Worm (Caenorhabditis elegans) whole organism, L4 larva: Measurements from ENCODE around the gene fbxb-57.

Source experiments
- ZK337.2 ChIP-seq: fragments of 200-800 bp; sonication (Bioruptor generic); IDR thresholded peaks from 2 replicates; pipeline ENCODE4 v1.3.6; 2022; ENCODE audit warnings: missing genetic modification reagents, missing genetic modification characterization, missing compliant biosample characterization
- ama-1 ChIP-seq: fragments of 150-350 bp; optimal IDR thresholded peaks from 2 replicates; lab custom pipeline; 2014; ENCODE audit warnings: inconsistent platforms, mixed read lengths
- attf-4 ChIP-seq: sonication (generic microtip); optimal IDR thresholded peaks from 3 replicates; lab custom pipeline; 2017; ENCODE audit warnings: missing biosample characterization, missing genetic modification characterization
- fos-1 ChIP-seq: fragments of 150-350 bp; optimal IDR thresholded peaks from 2 replicates; lab custom pipeline; 2014; ENCODE audit warnings: missing biosample characterization, missing genetic modification characterization
- lir-3 ChIP-seq: sonication (generic microtip); optimal IDR thresholded peaks from 2 replicates; lab custom pipeline; 2016; ENCODE audit warnings: mild to moderate bottlenecking, missing genetic modification characterization, missing compliant biosample characterization
- mxl-2 ChIP-seq: fragments of 200-800 bp; sonication (Bioruptor generic); conservative IDR thresholded peaks from 2 replicates; pipeline ENCODE4 v1.3.6; 2022; ENCODE audit warnings: missing genetic modification reagents, missing genetic modification characterization, missing compliant biosample characterization
- nhr-76 ChIP-seq: fragments of 150-350 bp; optimal IDR thresholded peaks from 2 replicates; lab custom pipeline; 2014; ENCODE audit warnings: missing biosample characterization, missing genetic modification characterization
- set-16 ChIP-seq: fragments of 200-800 bp; sonication (Bioruptor generic); IDR thresholded peaks from 2 replicates; pipeline ENCODE4 v1.3.6; 2022; ENCODE audit warnings: missing genetic modification reagents, missing genetic modification characterization, missing compliant biosample characterization
- snpc-4 ChIP-seq: fragments of 150-350 bp; optimal IDR thresholded peaks from 2 replicates; lab custom pipeline; 2014; ENCODE audit warnings: missing biosample characterization, missing genetic modification characterization
- zip-11 ChIP-seq: fragments of 200-800 bp; sonication (Bioruptor generic); IDR thresholded peaks from 2 replicates; pipeline ENCODE4 v1.3.6; 2022; ENCODE audit warnings: missing genetic modification characterization, missing compliant biosample characterization

ce11 chrV:19276354-19276753 lies 12.2 kb upstream of the fbxb-57 start:
- TF ChIP-seq set-16 (GFP tag; lab: Robert Waterston, UW) (no peak), fos-1 (tag; lab: Kevin White, UChicago) (no peak), ZK337.2 (no peak), snpc-4 (tag; lab: Kevin White, UChicago) (no peak), attf-4 (tag; lab: Kevin White, UChicago) (no peak), lir-3 (no peak), ama-1 (lab: Kevin White, UChicago) (no peak), zip-11 (GFP tag; lab: Robert Waterston, UW) (no peak), nhr-76 (tag; lab: Kevin White, UChicago) (no peak), mxl-2 (GFP tag; lab: Robert Waterston, UW) (no peak)
